Worm (Caenorhabditis elegans) whole organism, L4 larva: ENCODE data around the gene tps-2.

Experiments
- D1046.2 ChIP-seq: fragments of 200-800 bp; sonication (Bioruptor generic); IDR thresholded peaks from 2 replicates; pipeline ENCODE4 v1.3.6; 2022; ENCODE audit warnings: missing genetic modification characterization, missing compliant biosample characterization
- F37D6.2 ChIP-seq: sonication (generic microtip); optimal IDR thresholded peaks from 2 replicates; lab custom pipeline; 2016; ENCODE audit warnings: mild to moderate bottlenecking, missing genetic modification characterization, missing compliant biosample characterization
- R02D3.7 ChIP-seq: fragments of 150-350 bp; sonication (generic microtip); optimal IDR thresholded peaks from 3 replicates; lab custom pipeline; 2014; ENCODE audit warnings: missing biosample characterization, missing genetic modification characterization
- T20F7.1 ChIP-seq: fragments of 200-800 bp; sonication (Bioruptor generic); optimal IDR thresholded peaks from 2 replicates; lab custom pipeline; 2018; ENCODE audit warnings: mild to moderate bottlenecking, missing genetic modification characterization, missing compliant biosample characterization
- ZK337.2 ChIP-seq: fragments of 200-800 bp; sonication (Bioruptor generic); IDR thresholded peaks from 2 replicates; pipeline ENCODE4 v1.3.6; 2022; ENCODE audit warnings: missing genetic modification reagents, missing genetic modification characterization, missing compliant biosample characterization
- aly-2 ChIP-seq: sonication (generic microtip); optimal IDR thresholded peaks from 2 replicates; lab custom pipeline; 2018; ENCODE audit warnings: missing biosample characterization, missing genetic modification characterization
- attf-4 ChIP-seq: sonication (generic microtip); optimal IDR thresholded peaks from 3 replicates; lab custom pipeline; 2017; ENCODE audit warnings: missing biosample characterization, missing genetic modification characterization
- ceh-28 ChIP-seq: fragments of 150-350 bp; optimal IDR thresholded peaks from 2 replicates; lab custom pipeline; 2014; ENCODE audit warnings: missing biosample characterization, missing genetic modification reagents, missing genetic modification characterization
- ceh-32 ChIP-seq: sonication (generic microtip); optimal IDR thresholded peaks from 2 replicates; lab custom pipeline; 2016; ENCODE audit warnings: mild to moderate bottlenecking, missing genetic modification characterization, missing compliant biosample characterization; ENCODE audit not compliant: poor library complexity
- ceh-44 ChIP-seq: fragments of 200-800 bp; sonication (Bioruptor generic); IDR thresholded peaks from 2 replicates; pipeline ENCODE4 v1.3.6; 2022; ENCODE audit warnings: missing genetic modification reagents, missing genetic modification characterization, missing compliant biosample characterization
- ceh-62 ChIP-seq: sonication (generic microtip); optimal IDR thresholded peaks from 2 replicates; lab custom pipeline; 2017; ENCODE audit warnings: missing biosample characterization, missing genetic modification characterization
- ceh-82 ChIP-seq: sonication (generic microtip); optimal IDR thresholded peaks from 2 replicates; lab custom pipeline; 2017; ENCODE audit warnings: missing biosample characterization, missing genetic modification characterization
- ces-1 ChIP-seq: fragments of 150-350 bp; sonication (generic microtip); optimal IDR thresholded peaks from 4 replicates; lab custom pipeline; 2014; ENCODE audit warnings: missing biosample characterization, missing genetic modification reagents, missing genetic modification characterization
- daf-16 ChIP-seq, 3 experiments: sonication (generic microtip); optimal IDR thresholded peaks; 2 replicates each; lab custom pipeline; 2016 to 2017; ENCODE audit warnings: missing genetic modification characterization in 3 of 3, missing genetic modification reagents in 3 of 3, mild to moderate bottlenecking in 2 of 3, missing compliant biosample characterization in 2 of 3, missing biosample characterization in 1 of 3, moderate library complexity in 1 of 3
- dmd-8 ChIP-seq: fragments of 200-800 bp; sonication (Bioruptor generic); IDR thresholded peaks from 2 replicates; pipeline ENCODE4 v1.3.6; 2022; ENCODE audit warnings: missing genetic modification characterization, missing compliant biosample characterization
- dmd-9 ChIP-seq: fragments of 200-800 bp; sonication (Bioruptor generic); IDR thresholded peaks from 2 replicates; pipeline ENCODE4 v1.3.6; 2022; ENCODE audit warnings: missing genetic modification reagents, missing genetic modification characterization, missing compliant biosample characterization
- dpl-1 ChIP-seq: fragments of 150-350 bp; optimal IDR thresholded peaks from 2 replicates; lab custom pipeline; 2014; ENCODE audit warnings: missing biosample characterization, missing genetic modification reagents, missing genetic modification characterization
- duxl-1 ChIP-seq: sonication (generic microtip); optimal IDR thresholded peaks from 2 replicates; lab custom pipeline; 2016; ENCODE audit warnings: mild to moderate bottlenecking, missing genetic modification characterization, moderate library complexity, missing compliant biosample characterization; ENCODE audit not compliant: poor library complexity
- egl-43 ChIP-seq: fragments of 200-800 bp; sonication (Bioruptor generic); IDR thresholded peaks from 2 replicates; pipeline ENCODE4 v1.3.6; 2022; ENCODE audit warnings: missing genetic modification reagents, missing genetic modification characterization, missing compliant biosample characterization
- fkh-10 ChIP-seq: fragments of 150-350 bp; optimal IDR thresholded peaks from 2 replicates; lab custom pipeline; 2014; ENCODE audit warnings: missing biosample characterization, missing genetic modification reagents, missing genetic modification characterization
- fos-1 ChIP-seq: fragments of 150-350 bp; optimal IDR thresholded peaks from 2 replicates; lab custom pipeline; 2014; ENCODE audit warnings: missing biosample characterization, missing genetic modification characterization
- hif-1 ChIP-seq, 2 experiments: sonication (generic microtip); optimal IDR thresholded peaks; 2 replicates each; lab custom pipeline; 2016 to 2017; ENCODE audit warnings: missing compliant biosample characterization in 2 of 2, missing genetic modification characterization in 2 of 2, missing genetic modification reagents in 2 of 2, missing genotype in 2 of 2, mild to moderate bottlenecking in 1 of 2
- hlh-11 ChIP-seq: fragments of 200-800 bp; sonication (Bioruptor generic); optimal IDR thresholded peaks from 2 replicates; lab custom pipeline; 2018; ENCODE audit warnings: mild to moderate bottlenecking, missing genetic modification characterization, missing compliant biosample characterization
- hlh-30 ChIP-seq: sonication (generic microtip); optimal IDR thresholded peaks from 2 replicates; lab custom pipeline; 2017; ENCODE audit warnings: antibody characterized with exemption, mild to moderate bottlenecking, missing genetic modification characterization, missing compliant biosample characterization; ENCODE audit not compliant: insufficient read depth
- lim-7 ChIP-seq: fragments of 200-800 bp; sonication (Bioruptor generic); IDR thresholded peaks from 2 replicates; pipeline ENCODE4 v1.3.6; 2022; ENCODE audit warnings: missing genetic modification characterization, missing compliant biosample characterization
- lin-1 ChIP-seq: fragments of 200-800 bp; sonication (Bioruptor generic); IDR thresholded peaks from 2 replicates; pipeline ENCODE4 v1.3.6; 2022; ENCODE audit warnings: missing genetic modification reagents, missing genetic modification characterization, missing compliant biosample characterization
- lin-15B ChIP-seq: fragments of 150-350 bp; sonication (generic microtip); optimal IDR thresholded peaks from 3 replicates; lab custom pipeline; 2014; ENCODE audit warnings: missing biosample characterization, missing genetic modification characterization
- lin-38 ChIP-seq: fragments of 200-800 bp; sonication (Bioruptor generic); IDR thresholded peaks from 2 replicates; pipeline ENCODE4 v1.3.6; 2022; ENCODE audit warnings: missing genetic modification reagents, missing genetic modification characterization, missing compliant biosample characterization
- lir-3 ChIP-seq: sonication (generic microtip); optimal IDR thresholded peaks from 2 replicates; lab custom pipeline; 2016; ENCODE audit warnings: mild to moderate bottlenecking, missing genetic modification characterization, missing compliant biosample characterization
- madf-5 ChIP-seq, 2 experiments: fragments of 200-800 bp; sonication (Bioruptor generic); IDR thresholded peaks; 2 replicates each; pipeline ENCODE4 v1.3.6; 2022; ENCODE audit warnings: missing compliant biosample characterization in 2 of 2, missing genetic modification characterization in 2 of 2
- mxl-2 ChIP-seq: fragments of 200-800 bp; sonication (Bioruptor generic); conservative IDR thresholded peaks from 2 replicates; pipeline ENCODE4 v1.3.6; 2022; ENCODE audit warnings: missing genetic modification reagents, missing genetic modification characterization, missing compliant biosample characterization
- nhr-102 ChIP-seq: sonication (generic microtip); optimal IDR thresholded peaks from 2 replicates; lab custom pipeline; 2016; ENCODE audit warnings: mild to moderate bottlenecking, missing genetic modification characterization, moderate library complexity, missing compliant biosample characterization
- nhr-11 ChIP-seq: fragments of 150-350 bp; optimal IDR thresholded peaks from 2 replicates; lab custom pipeline; 2014; ENCODE audit warnings: missing biosample characterization, missing genetic modification characterization
- nhr-111 ChIP-seq: fragments of 200-800 bp; sonication (Bioruptor generic); optimal IDR thresholded peaks from 2 replicates; lab custom pipeline; 2018; ENCODE audit warnings: mild to moderate bottlenecking, missing genetic modification characterization, missing compliant biosample characterization
- nhr-237 ChIP-seq: sonication (generic microtip); optimal IDR thresholded peaks from 2 replicates; lab custom pipeline; 2017; ENCODE audit warnings: missing biosample characterization, missing genetic modification characterization
- nhr-42 ChIP-seq: fragments of 200-800 bp; sonication (Bioruptor generic); IDR thresholded peaks from 2 replicates; pipeline ENCODE4 v1.3.6; 2022; ENCODE audit warnings: missing genetic modification characterization, missing compliant biosample characterization
- nhr-6 ChIP-seq: fragments of 150-350 bp; optimal IDR thresholded peaks from 2 replicates; lab custom pipeline; 2014; ENCODE audit warnings: missing biosample characterization, missing genetic modification characterization
- nhr-76 ChIP-seq: fragments of 150-350 bp; optimal IDR thresholded peaks from 2 replicates; lab custom pipeline; 2014; ENCODE audit warnings: missing biosample characterization, missing genetic modification characterization
- sdz-12 ChIP-seq: fragments of 200-800 bp; sonication (Bioruptor generic); optimal IDR thresholded peaks from 2 replicates; lab custom pipeline; 2018; ENCODE audit warnings: mild to moderate bottlenecking, missing genetic modification characterization, missing compliant biosample characterization
- snpc-1.2 ChIP-seq: fragments of 200-800 bp; sonication (Bioruptor generic); IDR thresholded peaks from 2 replicates; pipeline ENCODE4 v1.3.6; 2022; ENCODE audit warnings: missing genetic modification reagents, missing genetic modification characterization, missing compliant biosample characterization
- snpc-4 ChIP-seq: fragments of 150-350 bp; optimal IDR thresholded peaks from 2 replicates; lab custom pipeline; 2014; ENCODE audit warnings: missing biosample characterization, missing genetic modification characterization
- spr-1 ChIP-seq: sonication (generic microtip); optimal IDR thresholded peaks from 2 replicates; lab custom pipeline; 2016; ENCODE audit warnings: mild to moderate bottlenecking, missing genetic modification characterization, missing compliant biosample characterization
- tag-97 ChIP-seq: fragments of 200-800 bp; sonication (Bioruptor generic); IDR thresholded peaks from 2 replicates; pipeline ENCODE4 v1.3.6; 2022; ENCODE audit warnings: missing genetic modification characterization, missing compliant biosample characterization
- tra-1 ChIP-seq: fragments of 200-800 bp; sonication (Bioruptor generic); IDR thresholded peaks from 2 replicates; pipeline ENCODE4 v1.3.6; 2022; ENCODE audit warnings: missing genetic modification reagents, missing genetic modification characterization, missing compliant biosample characterization
- unc-62 ChIP-seq, 3 experiments: fragments of 150-350 bp in 1 of 3; sonication (generic microtip); optimal IDR thresholded peaks in 2 of 3; peaks in 1 of 3; 1 replicate in 1 of 3; 2 replicates in 2 of 3; lab custom pipeline; 2014 to 2017; ENCODE audit warnings: missing biosample characterization in 3 of 3, missing genetic modification characterization in 3 of 3, missing genetic modification reagents in 3 of 3, missing genotype in 1 of 3
- vab-7 ChIP-seq: fragments of 200-800 bp; sonication (Bioruptor generic); IDR thresholded peaks from 2 replicates; pipeline ENCODE4 v1.3.6; 2022; ENCODE audit warnings: missing genetic modification reagents, missing genetic modification characterization, missing compliant biosample characterization
- zfp-3 ChIP-seq: fragments of 200-800 bp; sonication (Bioruptor generic); conservative IDR thresholded peaks from 2 replicates; pipeline ENCODE4 v1.3.6; 2022; ENCODE audit warnings: missing genetic modification reagents, missing genetic modification characterization, missing compliant biosample characterization
- zip-11 ChIP-seq: fragments of 200-800 bp; sonication (Bioruptor generic); IDR thresholded peaks from 2 replicates; pipeline ENCODE4 v1.3.6; 2022; ENCODE audit warnings: missing genetic modification characterization, missing compliant biosample characterization
- zip-2 ChIP-seq: fragments of 150-350 bp; optimal IDR thresholded peaks from 2 replicates; lab custom pipeline; 2014; ENCODE audit warnings: missing biosample characterization, missing genetic modification characterization
- ztf-11 ChIP-seq: fragments of 150-350 bp; optimal IDR thresholded peaks from 2 replicates; lab custom pipeline; 2014; ENCODE audit warnings: missing biosample characterization, missing genetic modification characterization
- ztf-7 ChIP-seq: fragments of 150-350 bp; optimal IDR thresholded peaks from 2 replicates; lab custom pipeline; 2014; ENCODE audit warnings: missing biosample characterization, missing genetic modification characterization

Gene tps-2

DNA sequence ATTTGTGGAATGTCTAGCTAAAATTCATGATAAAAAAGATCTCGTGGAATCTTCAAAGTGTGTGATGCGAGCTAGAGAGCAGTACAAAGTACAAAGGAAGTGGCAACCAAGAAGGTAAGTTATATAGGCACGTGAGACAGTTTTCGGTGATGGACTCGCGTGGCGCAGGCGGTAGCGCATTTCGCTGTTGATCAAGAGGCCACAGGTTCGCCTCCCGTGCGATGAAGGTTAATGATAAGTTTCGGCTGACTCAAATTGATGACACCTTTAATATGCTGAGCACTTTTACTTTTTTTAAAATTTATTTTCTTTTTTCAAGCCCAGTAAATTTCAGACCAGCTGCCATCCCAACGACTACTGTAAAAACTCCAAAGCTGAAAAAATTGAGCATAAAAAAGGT, 16.2 kb downstream of the tps-2 start:
- no peak for TF ChIP-seq attf-4 (tag; lab: Kevin White, UChicago)
- TF ChIP-seq ceh-62 (tag; lab: Kevin White, UChicago): no peak
- no peak for TF ChIP-seq ceh-28 (tag; lab: Kevin White, UChicago)
- TF ChIP-seq nhr-42 (GFP tag; lab: Robert Waterston, UW): peak; percentile 81
- no peak for TF ChIP-seq ztf-11 (tag; lab: Kevin White, UChicago)
- TF ChIP-seq zip-2 (tag; lab: Kevin White, UChicago): no peak
- TF ChIP-seq nhr-11 (tag; lab: Kevin White, UChicago): no peak
- no peak for TF ChIP-seq nhr-6 (tag; lab: Kevin White, UChicago)
- TF ChIP-seq lin-38: peak; percentile 77; the same call in 1 of the 2 replicates
- peak; percentile 84 for TF ChIP-seq snpc-1.2 (GFP tag; lab: Robert Waterston, UW)
- no peak for TF ChIP-seq hif-1 (tag; optimal IDR thresholded peaks at IDR 0.05; lab: Kevin White, UChicago)
- peak; percentile 79 for TF ChIP-seq lin-1
- TF ChIP-seq madf-5 (GFP tag; IDR thresholded peaks at IDR 0.05; lab: Robert Waterston, UW): peak; percentile 74 to 93; a peak in 3 of 4 replicates
- TF ChIP-seq hlh-30 (tag; lab: Kevin White, UChicago): peak; percentile 48
- TF ChIP-seq T20F7.1 (GFP tag; lab: Kevin White, UChicago): no peak
- peak; percentile 81 for TF ChIP-seq duxl-1
- no peak for TF ChIP-seq aly-2 (tag; lab: Kevin White, UChicago)
- peak; percentile 96 for TF ChIP-seq lim-7 (GFP tag; lab: Robert Waterston, UW)
- peak; percentile 71; the same call in 1 of the 2 replicates for TF ChIP-seq zfp-3
- TF ChIP-seq unc-62 (GFP tag; optimal IDR thresholded peaks at IDR 0.05 in 1 of 2; lab: Kevin White, UChicago): peak in 1 of 2 experiments; percentile 96
- no peak for TF ChIP-seq unc-62 (tag; optimal IDR thresholded peaks at IDR 0.05; lab: Kevin White, UChicago)
- TF ChIP-seq egl-43 (GFP tag; lab: Robert Waterston, UW): peak; percentile 92
- TF ChIP-seq fkh-10: no peak
- TF ChIP-seq vab-7 (GFP tag; lab: Robert Waterston, UW): peak; percentile 85
- TF ChIP-seq R02D3.7: no peak
- peak; percentile 14 for TF ChIP-seq spr-1 (tag; lab: Kevin White, UChicago)
- no peak for TF ChIP-seq fos-1 (tag; lab: Kevin White, UChicago)
- TF ChIP-seq ceh-82 (tag; lab: Kevin White, UChicago): no peak
- TF ChIP-seq ces-1 (GFP tag; lab: Kevin White, UChicago): no peak
- TF ChIP-seq nhr-76: no peak
- TF ChIP-seq dpl-1 (GFP tag; lab: Kevin White, UChicago): no peak
- no peak for TF ChIP-seq snpc-4
- no peak for TF ChIP-seq zip-11 (GFP tag; lab: Robert Waterston, UW)
- TF ChIP-seq lin-15B (tag; lab: Kevin White, UChicago): no peak
- TF ChIP-seq daf-16 (GFP tag; optimal IDR thresholded peaks at IDR 0.05; lab: Kevin White, UChicago): peak in 1 of 2 experiments; percentile 88
- peak; percentile 67 for TF ChIP-seq daf-16 (tag; optimal IDR thresholded peaks at IDR 0.05; lab: Kevin White, UChicago)
- no peak for TF ChIP-seq dmd-9
- TF ChIP-seq nhr-111 (GFP tag; lab: Kevin White, UChicago): peak; percentile 2
- TF ChIP-seq ceh-44 (GFP tag; lab: Robert Waterston, UW): 0 out of 2 replicates have a peak, but pooled peaks have one; percentile 28
- no peak for TF ChIP-seq ceh-32 (tag; lab: Kevin White, UChicago)
- no peak for TF ChIP-seq mxl-2 (GFP tag; lab: Robert Waterston, UW)
- peak; percentile 86 for TF ChIP-seq D1046.2 (GFP tag; lab: Robert Waterston, UW)
- no peak for TF ChIP-seq tag-97 (GFP tag; lab: Robert Waterston, UW)
- 0 out of 2 replicates have a peak, but pooled peaks have one; percentile 17 for TF ChIP-seq ZK337.2 (GFP tag; lab: Robert Waterston, UW)
- TF ChIP-seq F37D6.2 (tag; lab: Kevin White, UChicago): no peak
- peak; percentile 44 for TF ChIP-seq nhr-102 (tag; lab: Kevin White, UChicago)
- no peak for TF ChIP-seq nhr-237 (tag; lab: Kevin White, UChicago)
- peak; percentile 18 for TF ChIP-seq hlh-11 (tag; lab: Kevin White, UChicago)
- peak; percentile 42 for TF ChIP-seq lir-3 (tag; lab: Kevin White, UChicago)
- peak; percentile 93 for TF ChIP-seq dmd-8
- TF ChIP-seq ztf-7: no peak
- no peak for TF ChIP-seq sdz-12 (GFP tag; lab: Kevin White, UChicago)
- peak; percentile 85 for TF ChIP-seq tra-1 (GFP tag; lab: Robert Waterston, UW)
